Worm (Caenorhabditis elegans) whole organism, L2 larva: Measurements from ENCODE around the gene ugtp-1.
A peak's percentile ranks its signal among the peaks of the same experiment; 100 is the strongest.

Experiments used
- C34F6.9 ChIP-seq: fragments of 150-350 bp; optimal IDR thresholded peaks from 2 replicates; lab custom pipeline; 2014; ENCODE audit warnings: missing biosample characterization, missing genetic modification characterization
- F13H6.1 ChIP-seq: sonication (generic microtip); optimal IDR thresholded peaks from 2 replicates; lab custom pipeline; 2016; ENCODE audit warnings: missing genetic modification characterization, missing compliant biosample characterization
- R02D3.7 ChIP-seq: fragments of 150-350 bp; optimal IDR thresholded peaks from 2 replicates; lab custom pipeline; 2014; ENCODE audit warnings: missing biosample characterization, missing genetic modification characterization
- ZK546.5 ChIP-seq: sonication (generic microtip); optimal IDR thresholded peaks from 2 replicates; lab custom pipeline; 2017; ENCODE audit warnings: missing biosample characterization, missing genetic modification characterization
- alr-1 ChIP-seq: fragments of 150-350 bp; optimal IDR thresholded peaks from 2 replicates; lab custom pipeline; 2014; ENCODE audit warnings: missing biosample characterization, missing genetic modification characterization
- aly-2 ChIP-seq: fragments of 150-350 bp; optimal IDR thresholded peaks from 2 replicates; lab custom pipeline; 2014; ENCODE audit warnings: missing biosample characterization, missing genetic modification characterization
- blmp-1 ChIP-seq: sonication (generic microtip); optimal IDR thresholded peaks from 2 replicates; lab custom pipeline; 2017; ENCODE audit warnings: missing genetic modification characterization, mild to moderate bottlenecking, missing compliant biosample characterization, antibody characterized with exemption, moderate library complexity; ENCODE audit not compliant: insufficient read depth
- ceh-82 ChIP-seq: fragments of 150-350 bp; optimal IDR thresholded peaks from 2 replicates; lab custom pipeline; 2014; ENCODE audit warnings: missing biosample characterization, missing genetic modification characterization
- crh-2 ChIP-seq: sonication (generic microtip); optimal IDR thresholded peaks from 2 replicates; lab custom pipeline; 2017; ENCODE audit warnings: missing biosample characterization, missing genetic modification characterization
- egl-27 ChIP-seq: sonication (generic microtip); optimal IDR thresholded peaks from 3 replicates; lab custom pipeline; 2017; ENCODE audit warnings: missing biosample characterization, missing genetic modification reagents, missing genetic modification characterization
- elt-1 ChIP-seq: fragments of 150-350 bp; optimal IDR thresholded peaks from 2 replicates; lab custom pipeline; 2014; ENCODE audit warnings: missing biosample characterization, missing genetic modification characterization
- elt-3 ChIP-seq: sonication (generic microtip); optimal IDR thresholded peaks from 2 replicates; lab custom pipeline; 2017; ENCODE audit warnings: missing biosample characterization, missing genetic modification characterization
- fos-1 ChIP-seq: fragments of 150-350 bp; optimal IDR thresholded peaks from 2 replicates; lab custom pipeline; 2014; ENCODE audit warnings: missing biosample characterization, missing genetic modification characterization
- gmeb-1 ChIP-seq: fragments of 150-350 bp; optimal IDR thresholded peaks from 2 replicates; lab custom pipeline; 2014; ENCODE audit warnings: missing biosample characterization, missing genetic modification characterization
- lin-13 ChIP-seq: fragments of 150-350 bp; optimal IDR thresholded peaks from 2 replicates; lab custom pipeline; 2014; ENCODE audit warnings: missing biosample characterization, missing genetic modification reagents, missing genetic modification characterization
- lin-39 ChIP-seq: fragments of 150-350 bp; optimal IDR thresholded peaks from 2 replicates; lab custom pipeline; 2014; ENCODE audit warnings: missing biosample characterization, missing genetic modification reagents, missing genetic modification characterization
- lsy-2 ChIP-seq, 2 experiments: fragments of 150-350 bp in 1 of 2; sonication (generic microtip) in 1 of 2; optimal IDR thresholded peaks; 2 replicates each; lab custom pipeline; 2014 to 2017; ENCODE audit warnings: missing biosample characterization in 2 of 2, missing genetic modification characterization in 2 of 2
- mdl-1 ChIP-seq, 2 experiments: fragments of 150-350 bp in 1 of 2; sonication (generic microtip) in 1 of 2; optimal IDR thresholded peaks; 2 replicates each; lab custom pipeline; 2017; ENCODE audit warnings: missing biosample characterization in 2 of 2, missing genetic modification characterization in 2 of 2
- nhr-129 ChIP-seq: fragments of 150-350 bp; optimal IDR thresholded peaks from 2 replicates; lab custom pipeline; 2014; ENCODE audit warnings: missing biosample characterization, missing genetic modification characterization
- nhr-21 ChIP-seq: fragments of 150-350 bp; optimal IDR thresholded peaks from 2 replicates; lab custom pipeline; 2014; ENCODE audit warnings: missing biosample characterization, missing genetic modification characterization
- nhr-23 ChIP-seq: fragments of 150-350 bp; optimal IDR thresholded peaks from 2 replicates; lab custom pipeline; 2014; ENCODE audit warnings: missing biosample characterization, missing genetic modification reagents, missing genetic modification characterization
- nhr-25 ChIP-seq: fragments of 150-350 bp; sonication (generic microtip); optimal IDR thresholded peaks from 3 replicates; lab custom pipeline; 2014; ENCODE audit warnings: missing biosample characterization, missing genetic modification characterization
- nhr-6 ChIP-seq: fragments of 150-350 bp; optimal IDR thresholded peaks from 2 replicates; lab custom pipeline; 2014; ENCODE audit warnings: missing biosample characterization, missing genetic modification characterization
- nhr-77 ChIP-seq: fragments of 150-350 bp; optimal IDR thresholded peaks from 2 replicates; lab custom pipeline; 2014; ENCODE audit warnings: missing biosample characterization, missing genetic modification characterization
- sem-4 ChIP-seq: fragments of 150-350 bp; optimal IDR thresholded peaks from 2 replicates; lab custom pipeline; 2014; ENCODE audit warnings: missing biosample characterization, missing genetic modification reagents, missing genetic modification characterization
- skn-1 ChIP-seq: sonication (generic microtip); optimal IDR thresholded peaks from 2 replicates; lab custom pipeline; 2017; ENCODE audit warnings: missing biosample characterization, missing genetic modification characterization
- sma-3 ChIP-seq: sonication (generic microtip); optimal IDR thresholded peaks from 2 replicates; lab custom pipeline; 2016; ENCODE audit warnings: missing genetic modification reagents, missing genetic modification characterization, missing compliant biosample characterization
- sma-9 ChIP-seq, 2 experiments: fragments of 150-350 bp in 1 of 2; sonication (generic microtip) in 1 of 2; optimal IDR thresholded peaks; 2 replicates each; lab custom pipeline; 2014 to 2016; ENCODE audit warnings: missing genetic modification characterization in 2 of 2, mild to moderate bottlenecking in 1 of 2, missing biosample characterization in 1 of 2, missing compliant biosample characterization in 1 of 2, missing genetic modification reagents in 1 of 2, moderate library complexity in 1 of 2
- unc-39 ChIP-seq: fragments of 150-350 bp; optimal IDR thresholded peaks from 2 replicates; lab custom pipeline; 2014; ENCODE audit warnings: missing biosample characterization, missing genetic modification characterization
- unc-55 ChIP-seq: fragments of 150-350 bp; sonication (generic microtip); optimal IDR thresholded peaks from 3 replicates; lab custom pipeline; 2014; ENCODE audit warnings: missing biosample characterization, missing genetic modification reagents, missing genetic modification characterization
- ztf-11 ChIP-seq: sonication (generic microtip); optimal IDR thresholded peaks from 2 replicates; lab custom pipeline; 2017; ENCODE audit warnings: missing biosample characterization, missing genetic modification characterization
- ztf-4 ChIP-seq: fragments of 150-350 bp; optimal IDR thresholded peaks from 2 replicates; lab custom pipeline; 2014; ENCODE audit warnings: missing biosample characterization, missing genetic modification characterization

The ugtp-1 gene

ce11 chrIII:8785426-8785825 lies 34.9 kb upstream of the ugtp-1 start (continued):
- TF ChIP-seq unc-39 (no peak), alr-1 (tag; lab: Kevin White, UChicago) (no peak), lin-13 (GFP tag; lab: Kevin White, UChicago) (no peak), ZK546.5 (no peak), elt-1 (tag; lab: Kevin White, UChicago) (no peak), ceh-82 (no peak)

- no peak for TF ChIP-seq blmp-1
- TF ChIP-seq nhr-6 (tag; lab: Kevin White, UChicago): no peak
- peak; percentile 32 for TF ChIP-seq C34F6.9 (tag; lab: Kevin White, UChicago)
- no peak for TF ChIP-seq elt-3
- no peak for TF ChIP-seq lin-13 (GFP tag; lab: Kevin White, UChicago)
- peak; percentile 49 for TF ChIP-seq unc-55 (GFP tag; lab: Kevin White, UChicago)
These were observed 34.0 kb upstream of the ugtp-1 start for ce11 chrIII:8784500-8784899.

- TF ChIP-seq fos-1 (tag; lab: Kevin White, UChicago) (peak; percentile 60), ceh-82 (no peak), skn-1 (tag; lab: Kevin White, UChicago) (peak; percentile 7), nhr-21 (no peak), F13H6.1 (peak; percentile 10), crh-2 (tag; lab: Kevin White, UChicago) (peak; percentile 67), unc-55 (GFP tag; lab: Kevin White, UChicago) (no peak), nhr-25 (tag; lab: Kevin White, UChicago) (peak; percentile 51), nhr-129 (tag; lab: Kevin White, UChicago) (peak; percentile 47), ZK546.5 (no peak), ztf-11 (no peak), lsy-2 (tag; optimal IDR thresholded peaks at IDR 0.05; lab: Kevin White, UChicago) (peak in 1 of 2 experiments; percentile 4), sma-9 (GFP tag; optimal IDR thresholded peaks at IDR 0.05; lab: Kevin White, UChicago) (peak; percentile 67), sma-9 (tag; optimal IDR thresholded peaks at IDR 0.05; lab: Kevin White, UChicago) (no peak), nhr-77 (tag; lab: Kevin White, UChicago) (no peak)
These were observed 32.2 kb upstream of the ugtp-1 start for ce11 chrIII:8782744-8783143.

- TF ChIP-seq lsy-2 (tag; optimal IDR thresholded peaks at IDR 0.05; lab: Kevin White, UChicago) (peak in 1 of 2 experiments; percentile 31), nhr-129 (tag; lab: Kevin White, UChicago) (peak; percentile 36), elt-1 (tag; lab: Kevin White, UChicago) (no peak), mdl-1 (tag; optimal IDR thresholded peaks at IDR 0.05; lab: Kevin White, UChicago) (peak in 1 of 2 experiments; percentile 15), C34F6.9 (tag; lab: Kevin White, UChicago) (peak; percentile 22), aly-2 (tag; lab: Kevin White, UChicago) (no peak), F13H6.1 (peak; percentile 38), unc-55 (GFP tag; lab: Kevin White, UChicago) (peak; percentile 9)
These were observed 31.6 kb upstream of the ugtp-1 start for ce11 chrIII:8782080-8782479.

- TF ChIP-seq nhr-6 (tag; lab: Kevin White, UChicago) (peak; percentile 14), lin-39 (no peak), nhr-129 (tag; lab: Kevin White, UChicago) (peak; percentile 37), fos-1 (tag; lab: Kevin White, UChicago) (peak; percentile 79), sma-3 (GFP tag; lab: Kevin White, UChicago) (peak; percentile 91), crh-2 (tag; lab: Kevin White, UChicago) (peak; percentile 73), lin-13 (GFP tag; lab: Kevin White, UChicago) (peak; percentile 40), mdl-1 (tag; optimal IDR thresholded peaks at IDR 0.05; lab: Kevin White, UChicago) (peak; percentile 43 to 81), unc-55 (GFP tag; lab: Kevin White, UChicago) (peak; percentile 39), sma-9 (GFP tag; optimal IDR thresholded peaks at IDR 0.05; lab: Kevin White, UChicago) (peak; percentile 73), sma-9 (tag; optimal IDR thresholded peaks at IDR 0.05; lab: Kevin White, UChicago) (no peak), nhr-23 (no peak), lsy-2 (tag; optimal IDR thresholded peaks at IDR 0.05; lab: Kevin White, UChicago) (peak in 1 of 2 experiments; percentile 62), F13H6.1 (peak; percentile 29), sem-4 (tag; lab: Kevin White, UChicago) (peak; percentile 47), R02D3.7 (no peak), skn-1 (tag; lab: Kevin White, UChicago) (no peak), nhr-25 (tag; lab: Kevin White, UChicago) (peak; percentile 95), nhr-21 (peak; percentile 92), ztf-4 (tag; lab: Kevin White, UChicago) (peak; percentile 3), elt-3 (no peak), C34F6.9 (tag; lab: Kevin White, UChicago) (peak; percentile 44), egl-27 (tag; lab: Kevin White, UChicago) (peak; percentile 56), gmeb-1 (tag; lab: Kevin White, UChicago) (peak; percentile 37), blmp-1 (peak; percentile 83)
- TF ChIP-seq, all 48 proteins: peak for 19
These were observed 30.0 kb upstream of the ugtp-1 start for ce11 chrIII:8780473-8780872.
